Worm (Caenorhabditis elegans) whole organism, L3 larva: Measurements from ENCODE around the gene oac-20.

Source experiments
- ceh-28 ChIP-seq: fragments of 150-350 bp; optimal IDR thresholded peaks from 2 replicates; lab custom pipeline; 2014; ENCODE audit warnings: missing biosample characterization, missing genetic modification reagents, missing genetic modification characterization
- egl-27 ChIP-seq: sonication (generic microtip); optimal IDR thresholded peaks from 4 replicates; lab custom pipeline; 2017; ENCODE audit warnings: missing biosample characterization, missing genetic modification reagents, missing genetic modification characterization
- jun-1 ChIP-seq: fragments of 150-350 bp; optimal IDR thresholded peaks from 2 replicates; lab custom pipeline; 2014; ENCODE audit warnings: missing biosample characterization, missing genetic modification reagents, missing genetic modification characterization
- lin-39 ChIP-seq: fragments of 150-350 bp; optimal IDR thresholded peaks from 2 replicates; lab custom pipeline; 2018; ENCODE audit warnings: missing biosample characterization, missing genetic modification reagents, missing genetic modification characterization
- nhr-25 ChIP-seq: sonication (generic microtip); optimal IDR thresholded peaks from 2 replicates; lab custom pipeline; 2017; ENCODE audit warnings: missing biosample characterization, missing genetic modification characterization
- nhr-43 ChIP-seq: sonication (generic microtip); optimal IDR thresholded peaks from 2 replicates; lab custom pipeline; 2016; ENCODE audit warnings: mild to moderate bottlenecking, missing genetic modification characterization, missing compliant biosample characterization; ENCODE audit not compliant: poor library complexity, severe bottlenecking
- pha-4 ChIP-seq: fragments of 150-350 bp; optimal IDR thresholded peaks from 2 replicates; lab custom pipeline; 2014; ENCODE audit warnings: missing biosample characterization, missing genetic modification reagents, missing genetic modification characterization

DNA sequence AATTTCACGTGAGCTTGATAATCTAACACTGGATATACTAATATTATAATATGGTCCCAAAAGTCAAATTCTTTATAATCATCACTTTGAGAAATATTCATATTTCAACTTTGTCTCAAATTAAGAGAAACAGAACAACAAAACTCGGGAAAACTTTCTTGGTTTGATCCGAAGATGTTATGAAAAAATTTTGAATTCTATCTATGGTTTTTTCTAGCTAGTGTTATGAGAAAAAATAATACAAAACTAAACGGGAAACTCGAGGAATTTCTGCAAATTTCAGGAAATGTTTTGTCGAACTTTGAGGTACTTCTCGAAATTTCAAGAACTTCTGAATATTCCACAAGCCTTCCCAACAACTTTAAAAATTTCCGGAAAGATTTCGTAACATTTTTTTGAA, 27.6 kb upstream of the oac-20 start, which contains the start of gene srw-59:
- TF ChIP-seq egl-27 (tag; lab: Kevin White, UChicago) (no peak), nhr-25 (tag; lab: Kevin White, UChicago) (no peak), ceh-28 (tag; lab: Kevin White, UChicago) (no peak), nhr-43 (no peak), jun-1 (tag; lab: Kevin White, UChicago) (no peak), lin-39 (tag; lab: Kevin White, UChicago) (no peak), pha-4 (tag; lab: Kevin White, UChicago) (no peak)
